Worm (Caenorhabditis elegans): ENCODE data around the gene sre-28.

DNA sequence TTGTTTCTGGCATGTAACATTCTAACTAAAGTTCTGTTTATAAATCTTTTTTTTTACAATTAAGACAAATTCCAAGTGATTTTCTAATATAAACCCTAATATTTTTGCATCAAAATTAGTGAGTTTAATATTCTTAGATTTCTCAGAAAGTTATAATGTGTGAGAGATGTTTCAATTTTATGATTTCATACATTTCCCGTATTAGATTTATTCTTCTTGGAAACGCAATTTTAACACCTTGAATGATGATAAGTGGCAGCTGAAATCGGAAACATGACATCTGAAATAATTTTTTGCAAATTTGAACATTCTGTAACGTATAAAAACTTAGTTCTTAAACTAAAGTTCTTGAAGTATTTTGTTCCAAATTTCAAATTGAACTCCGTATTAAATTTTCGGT lies 43.1 kb upstream of the sre-28 start:
- TF ChIP-seq attf-4 (tag; optimal IDR thresholded peaks at IDR 0.05) (no peak), Y105C5A.15 (GFP tag; IDR thresholded peaks at IDR 0.05) (no peak)

All from whole organism, L4 larva.